Fruit fly (Drosophila melanogaster) whole organism, embryonic: ENCODE data around the gene lectin-30A.

Experiments used
- Antp ChIP-seq: fragments of 200-800 bp; sonication (Bioruptor generic); optimal IDR thresholded peaks from 3 replicates; lab custom pipeline; 2016; ENCODE audit warnings: missing biosample characterization, missing genetic modification characterization
- Asciz ChIP-seq: fragments of 200-800 bp; sonication (Bioruptor generic); optimal IDR thresholded peaks from 2 replicates; lab custom pipeline; 2017; ENCODE audit warnings: missing biosample characterization, mild to moderate bottlenecking, missing genetic modification characterization, missing genetic modification reagents
- C15 ChIP-seq: fragments of 200-800 bp; sonication (Bioruptor generic); IDR thresholded peaks from 3 replicates; pipeline ENCODE4 v1.3.6; 2022; ENCODE audit warnings: missing biosample characterization, missing genetic modification characterization
- CG10209 ChIP-seq: fragments of 200-800 bp; sonication (Bioruptor generic); optimal IDR thresholded peaks from 3 replicates; lab custom pipeline; 2017; ENCODE audit warnings: missing biosample characterization, mild to moderate bottlenecking, missing genetic modification characterization, missing genetic modification reagents
- CG10654 ChIP-seq: fragments of 200-800 bp; sonication (Bioruptor generic); optimal IDR thresholded peaks from 2 replicates; lab custom pipeline; 2016; ENCODE audit warnings: missing biosample characterization, missing genetic modification characterization
- CG11560 ChIP-seq: fragments of 200-800 bp; sonication (Bioruptor generic); IDR thresholded peaks from 3 replicates; pipeline ENCODE4 v1.3.6; 2022; ENCODE audit warnings: missing biosample characterization, missing genetic modification characterization
- CG13296 ChIP-seq: fragments of 200-800 bp; sonication (Bioruptor generic); optimal IDR thresholded peaks from 3 replicates; lab custom pipeline; 2018; ENCODE audit warnings: missing biosample characterization, mild to moderate bottlenecking, missing genetic modification characterization
- CG15514 ChIP-seq: fragments of 200-800 bp; sonication (Bioruptor generic); optimal IDR thresholded peaks from 3 replicates; lab custom pipeline; 2017; ENCODE audit warnings: missing biosample characterization, missing genetic modification characterization, mild to moderate bottlenecking, moderate library complexity, missing genetic modification reagents
- CG15601 ChIP-seq: fragments of 200-800 bp; sonication (Bioruptor generic); optimal IDR thresholded peaks from 3 replicates; lab custom pipeline; 2019; ENCODE audit warnings: missing biosample characterization, mild to moderate bottlenecking, missing genetic modification characterization, moderate library complexity
- CG17359 ChIP-seq: fragments of 200-800 bp; sonication (Bioruptor generic); optimal IDR thresholded peaks from 3 replicates; lab custom pipeline; 2018; ENCODE audit warnings: missing biosample characterization, mild to moderate bottlenecking, missing genetic modification characterization, moderate library complexity
- CG2120 ChIP-seq: fragments of 200-800 bp; sonication (Bioruptor generic); optimal IDR thresholded peaks from 3 replicates; lab custom pipeline; 2016; ENCODE audit warnings: missing biosample characterization, missing genetic modification characterization
- CG2199 ChIP-seq: fragments of 200-800 bp; sonication (Bioruptor generic); IDR thresholded peaks from 3 replicates; pipeline ENCODE4 v1.3.6; 2022; ENCODE audit warnings: missing biosample characterization, missing genetic modification characterization
- CG30431 ChIP-seq: fragments of 200-800 bp; sonication (Bioruptor generic); optimal IDR thresholded peaks from 2 replicates; lab custom pipeline; 2017; ENCODE audit warnings: missing biosample characterization, missing genetic modification characterization
- CG31224 ChIP-seq: fragments of 200-800 bp; sonication (Bioruptor generic); IDR thresholded peaks from 2 replicates; pipeline ENCODE4 v1.3.6; 2022; ENCODE audit warnings: missing biosample characterization, missing genetic modification characterization
- CG31388 ChIP-seq: fragments of 200-800 bp; sonication (Bioruptor generic); optimal IDR thresholded peaks from 2 replicates; lab custom pipeline; 2016; ENCODE audit warnings: missing biosample characterization, missing genetic modification characterization
- CG4360 ChIP-seq: fragments of 200-800 bp; sonication (Bioruptor generic); IDR thresholded peaks from 2 replicates; pipeline ENCODE4 v1.3.6; 2022; ENCODE audit warnings: missing biosample characterization, missing genetic modification characterization
- CG43689 ChIP-seq: fragments of 200-800 bp; sonication (Bioruptor generic); IDR thresholded peaks from 2 replicates; pipeline ENCODE4 v1.3.6; 2022; ENCODE audit warnings: missing biosample characterization, missing genetic modification characterization
- CG4854 ChIP-seq: fragments of 200-800 bp; sonication (Bioruptor generic); optimal IDR thresholded peaks from 2 replicates; lab custom pipeline; 2016; ENCODE audit warnings: missing biosample characterization, missing genetic modification characterization, inconsistent platforms
- CG8478 ChIP-seq: fragments of >200 bp; optimal IDR thresholded peaks from 2 replicates; lab custom pipeline; 2018
- CG9609 ChIP-seq: fragments of 200-800 bp; sonication (Bioruptor generic); optimal IDR thresholded peaks from 3 replicates; lab custom pipeline; 2016; ENCODE audit warnings: missing biosample characterization, missing genetic modification characterization
- CG9932 ChIP-seq: fragments of 200-800 bp; sonication (Bioruptor generic); IDR thresholded peaks from 2 replicates; pipeline ENCODE4 v1.3.6; 2022; ENCODE audit warnings: missing biosample characterization, missing genetic modification characterization
- CTCF ChIP-seq: fragments of 200-800 bp; sonication (Bioruptor generic); optimal IDR thresholded peaks from 2 replicates; lab custom pipeline; 2017; ENCODE audit warnings: missing biosample characterization, mild to moderate bottlenecking, missing genetic modification characterization, moderate library complexity
- Dbx ChIP-seq: fragments of 200-800 bp; sonication (Bioruptor generic); IDR thresholded peaks from 3 replicates; pipeline ENCODE4 v1.3.6; 2022; ENCODE audit warnings: missing biosample characterization, missing genetic modification characterization
- Eip74EF ChIP-seq, 2 experiments: fragments of 200-800 bp in 1 of 2; fragments of >200 bp in 1 of 2; sonication (Bioruptor generic) in 1 of 2; optimal IDR thresholded peaks; 2 replicates each; lab custom pipeline; 2017 to 2019; ENCODE audit warnings: missing biosample characterization in 2 of 2, missing genetic modification characterization in 2 of 2, mild to moderate bottlenecking in 1 of 2, moderate library complexity in 1 of 2
- H15 ChIP-seq: fragments of 200-800 bp; sonication (Bioruptor generic); IDR thresholded peaks from 3 replicates; pipeline ENCODE4 v1.3.6; 2022; ENCODE audit warnings: missing biosample characterization, missing genetic modification characterization
- HLHmδ ChIP-seq: fragments of 200-800 bp; sonication (Bioruptor generic); optimal IDR thresholded peaks from 2 replicates; lab custom pipeline; 2018; ENCODE audit warnings: missing biosample characterization, mild to moderate bottlenecking, missing genetic modification characterization, moderate library complexity
- HmgZ ChIP-seq: fragments of 200-800 bp; sonication (Bioruptor generic); optimal IDR thresholded peaks from 2 replicates; lab custom pipeline; 2018; ENCODE audit warnings: missing biosample characterization, mild to moderate bottlenecking, missing genetic modification characterization
- Hr3 ChIP-seq: fragments of 200-800 bp; sonication (Bioruptor generic); optimal IDR thresholded peaks from 3 replicates; lab custom pipeline; 2016; ENCODE audit warnings: missing biosample characterization, missing genetic modification characterization
- Mad ChIP-seq: fragments of 200-800 bp; sonication (Bioruptor generic); optimal IDR thresholded peaks from 2 replicates; lab custom pipeline; 2016; ENCODE audit warnings: missing biosample characterization, missing genetic modification characterization
- Mrtf ChIP-seq: fragments of 200-800 bp; sonication (Bioruptor generic); IDR thresholded peaks from 3 replicates; pipeline ENCODE4 v1.3.6; 2022; ENCODE audit warnings: missing biosample characterization, missing genetic modification characterization
- Nf-YA ChIP-seq: fragments of 200-800 bp; sonication (Bioruptor generic); IDR thresholded peaks from 2 replicates; pipeline ENCODE4 v1.3.6; 2022; ENCODE audit warnings: missing biosample characterization, missing genetic modification characterization
- Opbp ChIP-seq: fragments of 200-800 bp; sonication (Bioruptor generic); IDR thresholded peaks from 3 replicates; pipeline ENCODE4 v1.3.6; 2022; ENCODE audit warnings: missing biosample characterization, missing genetic modification characterization; ENCODE audit not compliant: partially characterized antibody
- Rx ChIP-seq: fragments of 200-800 bp; sonication (Bioruptor generic); IDR thresholded peaks from 2 replicates; pipeline ENCODE4 v1.3.6; 2022; ENCODE audit warnings: missing biosample characterization, missing genetic modification characterization
- Side ChIP-seq: fragments of 200-800 bp; sonication (Bioruptor generic); optimal IDR thresholded peaks from 2 replicates; lab custom pipeline; 2016; ENCODE audit warnings: missing biosample characterization, missing genetic modification characterization
- Stat92E ChIP-seq, 3 experiments: fragments of >200 bp in 2 of 3; fragments of 200-800 bp in 1 of 3; sonication (Bioruptor generic) in 1 of 3; optimal IDR thresholded peaks; 2 replicates each; lab custom pipeline; 2017 to 2019; ENCODE audit warnings: missing biosample characterization in 3 of 3, missing genetic modification characterization in 3 of 3, mild to moderate bottlenecking in 1 of 3, moderate library complexity in 1 of 3
- az2 ChIP-seq: fragments of 200-800 bp; sonication (Bioruptor generic); optimal IDR thresholded peaks from 3 replicates; lab custom pipeline; 2016; ENCODE audit warnings: missing biosample characterization, missing genetic modification characterization
- corto ChIP-seq: fragments of 200-800 bp; sonication (Bioruptor generic); optimal IDR thresholded peaks from 2 replicates; lab custom pipeline; 2016; ENCODE audit warnings: missing biosample characterization, mild to moderate bottlenecking, missing genetic modification characterization, moderate library complexity
- croc ChIP-seq: fragments of 200-800 bp; sonication (Bioruptor generic); conservative IDR thresholded peaks from 3 replicates; pipeline ENCODE4 v1.3.6; 2022; ENCODE audit warnings: missing biosample characterization, missing genetic modification characterization
- danr ChIP-seq: fragments of 200-800 bp; sonication (Bioruptor generic); IDR thresholded peaks from 2 replicates; pipeline ENCODE4 v1.3.6; 2022; ENCODE audit warnings: missing biosample characterization, missing genetic modification characterization
- fd3F ChIP-seq: fragments of 200-800 bp; sonication (Bioruptor generic); optimal IDR thresholded peaks from 2 replicates; lab custom pipeline; 2018; ENCODE audit warnings: missing biosample characterization, mild to moderate bottlenecking, missing genetic modification characterization, moderate library complexity
- gcm ChIP-seq: fragments of 200-800 bp; sonication (Bioruptor generic); optimal IDR thresholded peaks from 2 replicates; lab custom pipeline; 2019; ENCODE audit warnings: missing biosample characterization, mild to moderate bottlenecking, missing genetic modification characterization, moderate library complexity
- gfzf ChIP-seq: fragments of 200-800 bp; sonication (Bioruptor generic); optimal IDR thresholded peaks from 2 replicates; lab custom pipeline; 2016; ENCODE audit warnings: missing biosample characterization, mild to moderate bottlenecking, missing genetic modification characterization, moderate library complexity
- grau ChIP-seq: fragments of 200-800 bp; optimal IDR thresholded peaks from 3 replicates; lab custom pipeline; 2019; ENCODE audit warnings: missing biosample characterization, mild to moderate bottlenecking, missing genetic modification characterization, moderate library complexity
- hb ChIP-seq: fragments of 200-800 bp; sonication (Bioruptor generic); IDR thresholded peaks from 3 replicates; pipeline ENCODE4 v1.3.6; 2022; ENCODE audit warnings: missing biosample characterization, missing genetic modification characterization; ENCODE audit not compliant: partially characterized antibody
- p53 ChIP-seq: fragments of 200-800 bp; sonication (Bioruptor generic); optimal IDR thresholded peaks from 2 replicates; lab custom pipeline; 2016; ENCODE audit warnings: missing biosample characterization, missing genetic modification characterization
- rib ChIP-seq: fragments of 200-800 bp; sonication (Bioruptor generic); IDR thresholded peaks from 2 replicates; pipeline ENCODE4 v1.3.6; 2022; ENCODE audit warnings: missing biosample characterization, missing genetic modification characterization
- sim ChIP-seq: fragments of 200-800 bp; sonication (Bioruptor generic); IDR thresholded peaks from 2 replicates; pipeline ENCODE4 v1.3.6; 2022; ENCODE audit warnings: missing biosample characterization, missing genetic modification characterization
- sug ChIP-seq: fragments of 200-800 bp; optimal IDR thresholded peaks from 2 replicates; lab custom pipeline; 2019; ENCODE audit warnings: missing biosample characterization, mild to moderate bottlenecking, missing genetic modification characterization, moderate library complexity
- tap ChIP-seq: fragments of 200-800 bp; optimal IDR thresholded peaks from 3 replicates; lab custom pipeline; 2019; ENCODE audit warnings: missing biosample characterization, mild to moderate bottlenecking, missing genetic modification characterization, moderate library complexity
- trem ChIP-seq: fragments of 200-800 bp; optimal IDR thresholded peaks from 3 replicates; lab custom pipeline; 2019; ENCODE audit warnings: missing biosample characterization, mild to moderate bottlenecking, missing genetic modification characterization, moderate library complexity
- tup ChIP-seq: fragments of 200-800 bp; sonication (Bioruptor generic); optimal IDR thresholded peaks from 2 replicates; lab custom pipeline; 2016; ENCODE audit warnings: missing biosample characterization, mild to moderate bottlenecking, missing genetic modification characterization, moderate library complexity
- twi ChIP-seq: fragments of 200-800 bp; optimal IDR thresholded peaks from 2 replicates; lab custom pipeline; 2019; ENCODE audit warnings: missing biosample characterization, mild to moderate bottlenecking, missing genetic modification characterization, moderate library complexity

Gene lectin-30A

DNA sequence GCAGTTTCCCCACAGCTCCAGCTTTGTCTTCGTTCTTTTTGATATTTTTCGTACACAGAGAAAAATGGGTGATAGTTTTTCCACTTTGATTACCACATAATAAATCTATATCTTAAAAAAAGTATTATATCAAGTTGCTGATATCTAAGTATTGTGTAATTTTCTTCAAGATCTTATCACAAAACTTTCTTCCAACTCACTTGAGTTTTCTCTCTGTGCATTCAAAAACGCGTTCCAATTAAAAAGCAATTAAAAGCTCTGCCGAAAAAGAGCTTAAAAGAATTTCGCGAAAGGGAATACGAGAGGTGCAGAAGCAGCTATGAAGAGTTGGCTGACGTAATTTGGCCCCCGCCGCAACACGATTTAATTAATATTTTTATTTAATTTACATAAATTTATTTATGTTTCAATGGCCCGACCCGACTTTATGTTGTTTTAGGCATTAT lies 19.1 kb downstream of the lectin-30A start (continued):
- TF ChIP-seq CG10654 (GFP tag; lab: Kevin White, UChicago) (peak; percentile 22), Side (GFP tag; lab: Kevin White, UChicago) (no peak), CG9609 (GFP tag; lab: Kevin White, UChicago) (no peak), sug (tag; lab: Kevin White, UChicago) (no peak), p53 (GFP tag; lab: Kevin White, UChicago) (no peak), Dbx (peak; percentile 56; the same call in 1 of the 3 replicates), CG31224 (GFP tag; lab: Robert Waterston, UW) (0 out of 2 replicates have a peak, but pooled peaks have one; percentile 32), twi (tag; lab: Kevin White, UChicago) (no peak), CG4854 (GFP tag; lab: Kevin White, UChicago) (no peak), trem (tag; lab: Kevin White, UChicago) (no peak), CG31388 (GFP tag; lab: Kevin White, UChicago) (no peak), CTCF (GFP tag; lab: Kevin White, UChicago) (no peak), C15 (GFP tag; lab: Robert Waterston, UW) (no peak), Eip74EF (GFP tag; optimal IDR thresholded peaks at IDR 0.05; lab: Kevin White, UChicago) (peak in 1 of 2 experiments; percentile 18), Mrtf (no peak), hb (GFP tag; lab: Robert Waterston, UW) (no peak), danr (no peak), az2 (no peak), Stat92E (GFP tag; optimal IDR thresholded peaks at IDR 0.05; lab: Kevin White, UChicago) (no peak), H15 (no peak; the same call in 2 of the 3 replicates), Hr3 (GFP tag; lab: Kevin White, UChicago) (peak; percentile 10), CG17359 (tag; lab: Kevin White, UChicago) (peak; percentile 48), Asciz (GFP tag; lab: Kevin White, UChicago) (no peak), Opbp (GFP tag; lab: Robert Waterston, UW) (no peak), CG11560 (no peak), gfzf (GFP tag; lab: Kevin White, UChicago) (no peak), gcm (GFP tag; lab: Kevin White, UChicago) (no peak), CG13296 (peak; percentile 60), tap (tag; lab: Kevin White, UChicago) (no peak), Mad (GFP tag; lab: Kevin White, UChicago) (no peak), CG43689 (GFP tag; lab: Robert Waterston, UW) (no peak), HmgZ (tag; lab: Kevin White, UChicago) (no peak), croc (GFP tag; lab: Robert Waterston, UW) (no peak), CG10209 (GFP tag; lab: Kevin White, UChicago) (no peak), CG30431 (no peak), fd3F (peak; percentile 20), corto (GFP tag; lab: Kevin White, UChicago) (no peak), grau (tag; lab: Kevin White, UChicago) (peak; percentile 65), CG9932 (peak; percentile 68), tup (GFP tag; lab: Kevin White, UChicago) (no peak), CG15514 (GFP tag; lab: Kevin White, UChicago) (peak; percentile 42), CG8478 (no peak), CG15601 (tag; lab: Kevin White, UChicago) (no peak), sim (GFP tag; lab: Robert Waterston, UW) (no peak), Antp (GFP tag; lab: Kevin White, UChicago) (no peak), HLHmδ (GFP tag; lab: Kevin White, UChicago) (no peak), CG2199 (GFP tag; lab: Robert Waterston, UW) (no peak), Nf-YA (GFP tag; lab: Robert Waterston, UW) (no peak), CG2120 (GFP tag; lab: Kevin White, UChicago) (peak; percentile 64), CG4360 (GFP tag; lab: Robert Waterston, UW) (no peak), rib (GFP tag; lab: Robert Waterston, UW) (peak; percentile 22; the same call in 1 of the 2 replicates), Rx (GFP tag; lab: Robert Waterston, UW) (no peak)
